Fruit fly (Drosophila melanogaster) whole organism, embryonic: ENCODE measurements around the gene Ids.

Experiments
- ATbp ChIP-seq: fragments of 200-800 bp; sonication (Bioruptor generic); optimal IDR thresholded peaks from 2 replicates; lab custom pipeline; 2017; ENCODE audit warnings: missing biosample characterization, mild to moderate bottlenecking, missing genetic modification characterization, missing genetic modification reagents
- Aef1 ChIP-seq: fragments of 200-800 bp; sonication (Bioruptor generic); IDR thresholded peaks from 3 replicates; pipeline ENCODE4 v1.3.6; 2022; ENCODE audit warnings: missing biosample characterization, missing genetic modification characterization
- Antp ChIP-seq: fragments of 200-800 bp; sonication (Bioruptor generic); optimal IDR thresholded peaks from 3 replicates; lab custom pipeline; 2016; ENCODE audit warnings: missing biosample characterization, missing genetic modification characterization
- Atf6 ChIP-seq: fragments of 200-800 bp; sonication (Bioruptor generic); IDR thresholded peaks from 2 replicates; pipeline ENCODE4 v1.3.6; 2022; ENCODE audit warnings: missing biosample characterization, missing genetic modification characterization
- Bgb ChIP-seq: fragments of 200-800 bp; sonication (Bioruptor generic); IDR thresholded peaks from 2 replicates; pipeline ENCODE4 v1.3.6; 2022; ENCODE audit warnings: missing biosample characterization, missing genetic modification characterization; ENCODE audit not compliant: partially characterized antibody
- Blimp-1 ChIP-seq: fragments of 200-800 bp; sonication (Bioruptor generic); optimal IDR thresholded peaks from 3 replicates; lab custom pipeline; 2018; ENCODE audit warnings: missing biosample characterization, missing genetic modification characterization, mild to moderate bottlenecking, moderate library complexity, missing genetic modification reagents
- BtbVII ChIP-seq: fragments of 200-800 bp; sonication (Bioruptor generic); optimal IDR thresholded peaks from 3 replicates; lab custom pipeline; 2017; ENCODE audit warnings: missing biosample characterization, mild to moderate bottlenecking, missing genetic modification characterization
- CG10959 ChIP-seq: fragments of 200-800 bp; sonication (Bioruptor generic); IDR thresholded peaks from 2 replicates; pipeline ENCODE4 v1.3.6; 2022; ENCODE audit warnings: missing biosample characterization, missing genetic modification characterization
- CG10979 ChIP-seq: fragments of 200-800 bp; sonication (Bioruptor generic); optimal IDR thresholded peaks from 2 replicates; lab custom pipeline; 2018; ENCODE audit warnings: missing biosample characterization, mild to moderate bottlenecking, missing genetic modification characterization, moderate library complexity
- CG12299 ChIP-seq: fragments of 200-800 bp; sonication (Bioruptor generic); optimal IDR thresholded peaks from 2 replicates; lab custom pipeline; 2018; ENCODE audit warnings: missing biosample characterization, mild to moderate bottlenecking, missing genetic modification characterization
- CG14014 ChIP-seq: fragments of 200-800 bp; sonication (Bioruptor generic); IDR thresholded peaks from 2 replicates; pipeline ENCODE4 v1.3.6; 2022; ENCODE audit warnings: missing biosample characterization, missing genetic modification characterization
- CG15269 ChIP-seq: fragments of 200-800 bp; sonication (Bioruptor generic); optimal IDR thresholded peaks from 2 replicates; lab custom pipeline; 2018; ENCODE audit warnings: missing biosample characterization, mild to moderate bottlenecking, missing genetic modification characterization, moderate library complexity
- CG17186 ChIP-seq: fragments of 200-800 bp; sonication (Bioruptor generic); optimal IDR thresholded peaks from 3 replicates; lab custom pipeline; 2017; ENCODE audit warnings: missing biosample characterization, missing genetic modification reagents, missing genetic modification characterization
- CG17385 ChIP-seq: fragments of 200-800 bp; sonication (Bioruptor generic); optimal IDR thresholded peaks from 3 replicates; lab custom pipeline; 2018; ENCODE audit warnings: missing biosample characterization, mild to moderate bottlenecking, missing genetic modification characterization
- CG2875 ChIP-seq: fragments of 200-800 bp; sonication (Bioruptor generic); optimal IDR thresholded peaks from 2 replicates; lab custom pipeline; 2017; ENCODE audit warnings: missing biosample characterization, mild to moderate bottlenecking, missing genetic modification characterization, missing genetic modification reagents
- CG2889 ChIP-seq: fragments of 200-800 bp; sonication (Bioruptor generic); IDR thresholded peaks from 3 replicates; pipeline ENCODE4 v1.3.6; 2022; ENCODE audit warnings: missing biosample characterization, missing genetic modification characterization
- CG3838 ChIP-seq: fragments of 200-800 bp; sonication (Bioruptor generic); optimal IDR thresholded peaks from 3 replicates; lab custom pipeline; 2016; ENCODE audit warnings: missing biosample characterization, missing genetic modification characterization
- CG4730 ChIP-seq: fragments of 200-800 bp; sonication (Bioruptor generic); IDR thresholded peaks from 2 replicates; pipeline ENCODE4 v1.3.6; 2022; ENCODE audit warnings: missing biosample characterization, missing genetic modification characterization
- CG4854 ChIP-seq: fragments of 200-800 bp; sonication (Bioruptor generic); optimal IDR thresholded peaks from 2 replicates; lab custom pipeline; 2016; ENCODE audit warnings: missing biosample characterization, missing genetic modification characterization, inconsistent platforms
- CG9215 ChIP-seq: fragments of 200-800 bp; sonication (Bioruptor generic); IDR thresholded peaks from 2 replicates; pipeline ENCODE4 v1.3.6; 2022; ENCODE audit warnings: missing biosample characterization, missing genetic modification characterization
- CoRest ChIP-seq: fragments of 200-800 bp; sonication (Bioruptor generic); optimal IDR thresholded peaks from 3 replicates; lab custom pipeline; 2018; ENCODE audit warnings: missing biosample characterization, mild to moderate bottlenecking, missing genetic modification characterization, moderate library complexity
- Dip3 ChIP-seq: fragments of 200-800 bp; sonication (Bioruptor generic); optimal IDR thresholded peaks from 3 replicates; lab custom pipeline; 2016; ENCODE audit warnings: missing biosample characterization, missing genetic modification characterization
- Fer3 ChIP-seq: fragments of 200-800 bp; sonication (Bioruptor generic); optimal IDR thresholded peaks from 2 replicates; lab custom pipeline; 2018; ENCODE audit warnings: missing biosample characterization, mild to moderate bottlenecking, missing genetic modification characterization, moderate library complexity
- Kr ChIP-seq: fragments of 200-800 bp; sonication (Bioruptor generic); optimal IDR thresholded peaks from 2 replicates; lab custom pipeline; 2017; ENCODE audit warnings: missing biosample characterization, mild to moderate bottlenecking, missing genetic modification characterization
- Lpt ChIP-seq: fragments of >200 bp; optimal IDR thresholded peaks from 2 replicates; lab custom pipeline; 2018; ENCODE audit warnings: missing biosample characterization, missing genetic modification characterization
- Nf-YA ChIP-seq: fragments of 200-800 bp; sonication (Bioruptor generic); IDR thresholded peaks from 2 replicates; pipeline ENCODE4 v1.3.6; 2022; ENCODE audit warnings: missing biosample characterization, missing genetic modification characterization
- NfI ChIP-seq: fragments of 200-800 bp; sonication (Bioruptor generic); optimal IDR thresholded peaks from 3 replicates; lab custom pipeline; 2018; ENCODE audit warnings: missing biosample characterization, mild to moderate bottlenecking, missing genetic modification characterization, moderate library complexity
- Ptx1 ChIP-seq: fragments of 200-800 bp; sonication (Bioruptor generic); IDR thresholded peaks from 2 replicates; pipeline ENCODE4 v1.3.6; 2022; ENCODE audit warnings: missing biosample characterization, missing genetic modification characterization
- ara ChIP-seq: fragments of 200-800 bp; sonication (Bioruptor generic); IDR thresholded peaks from 2 replicates; pipeline ENCODE4 v1.3.6; 2022; ENCODE audit warnings: missing biosample characterization, missing genetic modification characterization
- cg ChIP-seq: fragments of 200-800 bp; sonication (Bioruptor generic); optimal IDR thresholded peaks from 3 replicates; lab custom pipeline; 2019; ENCODE audit warnings: missing biosample characterization, mild to moderate bottlenecking, missing genetic modification characterization, moderate library complexity
- ftz-f1 ChIP-seq: fragments of 200-800 bp; sonication (Bioruptor generic); optimal IDR thresholded peaks from 2 replicates; lab custom pipeline; 2016; ENCODE audit warnings: missing biosample characterization, missing genetic modification characterization
- ind ChIP-seq: fragments of 200-800 bp; sonication (Bioruptor generic); optimal IDR thresholded peaks from 3 replicates; lab custom pipeline; 2016; ENCODE audit warnings: missing biosample characterization, missing genetic modification characterization
- jumu ChIP-seq: fragments of 200-800 bp; sonication (Bioruptor generic); optimal IDR thresholded peaks from 3 replicates; lab custom pipeline; 2016; ENCODE audit warnings: missing biosample characterization, missing genetic modification characterization
- lov ChIP-seq, 2 experiments: fragments of 200-800 bp in 1 of 2; fragments of >200 bp in 1 of 2; sonication (Bioruptor generic) in 1 of 2; IDR thresholded peaks in 1 of 2; optimal IDR thresholded peaks in 1 of 2; 2 replicates in 1 of 2; 3 replicates in 1 of 2; pipeline versions ENCODE4 v1.3.6 to Lab custom; 2017 to 2022; ENCODE audit warnings: missing biosample characterization in 1 of 2, missing genetic modification characterization in 1 of 2
- luna ChIP-seq: fragments of 200-800 bp; sonication (Bioruptor generic); optimal IDR thresholded peaks from 2 replicates; lab custom pipeline; 2016; ENCODE audit warnings: missing biosample characterization, missing genetic modification characterization
- mam ChIP-seq: fragments of 200-800 bp; sonication (Bioruptor generic); optimal IDR thresholded peaks from 3 replicates; lab custom pipeline; 2016; ENCODE audit warnings: missing biosample characterization, missing genetic modification characterization
- peb ChIP-seq: fragments of 200-800 bp; sonication (Bioruptor generic); IDR thresholded peaks from 2 replicates; pipeline ENCODE4 v1.3.6; 2022; ENCODE audit warnings: missing biosample characterization, missing genetic modification characterization
- pho ChIP-seq: fragments of 200-800 bp; sonication (Bioruptor generic); optimal IDR thresholded peaks from 2 replicates; lab custom pipeline; 2016; ENCODE audit warnings: missing biosample characterization, missing genetic modification characterization
- rib ChIP-seq: fragments of 200-800 bp; sonication (Bioruptor generic); IDR thresholded peaks from 2 replicates; pipeline ENCODE4 v1.3.6; 2022; ENCODE audit warnings: missing biosample characterization, missing genetic modification characterization
- sc ChIP-seq, 3 experiments: fragments of >200 bp in 2 of 3; fragments of 200-800 bp in 1 of 3; sonication (Bioruptor generic) in 1 of 3; optimal IDR thresholded peaks; 2 replicates in 2 of 3; 3 replicates in 1 of 3; lab custom pipeline; 2017; ENCODE audit warnings: mild to moderate bottlenecking in 1 of 3, missing biosample characterization in 1 of 3, missing genetic modification characterization in 1 of 3, missing genetic modification reagents in 1 of 3
- scrt ChIP-seq: fragments of 200-800 bp; sonication (Bioruptor generic); optimal IDR thresholded peaks from 2 replicates; lab custom pipeline; 2018; ENCODE audit warnings: missing biosample characterization, mild to moderate bottlenecking, missing genetic modification characterization, moderate library complexity
- shn ChIP-seq: fragments of 200-800 bp; sonication (Bioruptor generic); optimal IDR thresholded peaks from 3 replicates; lab custom pipeline; 2016; ENCODE audit warnings: missing biosample characterization, missing genetic modification characterization
- sisA ChIP-seq: fragments of 200-800 bp; sonication (Bioruptor generic); IDR thresholded peaks from 2 replicates; pipeline ENCODE4 v1.3.6; 2022; ENCODE audit warnings: missing biosample characterization, missing genetic modification characterization
- so ChIP-seq: fragments of 200-800 bp; sonication (Bioruptor generic); IDR thresholded peaks from 3 replicates; pipeline ENCODE4 v1.3.6; 2022; ENCODE audit warnings: missing biosample characterization, missing genetic modification characterization
- ssp ChIP-seq: fragments of 200-800 bp; sonication (Bioruptor generic); IDR thresholded peaks from 2 replicates; pipeline ENCODE4 v1.3.6; 2022; ENCODE audit warnings: missing biosample characterization, missing genetic modification characterization
- sug ChIP-seq: fragments of 200-800 bp; optimal IDR thresholded peaks from 2 replicates; lab custom pipeline; 2019; ENCODE audit warnings: missing biosample characterization, mild to moderate bottlenecking, missing genetic modification characterization, moderate library complexity
- tgo ChIP-seq: fragments of 200-800 bp; sonication (Bioruptor generic); IDR thresholded peaks from 3 replicates; pipeline ENCODE4 v1.3.6; 2022; ENCODE audit warnings: missing biosample characterization, missing genetic modification characterization
- twi ChIP-seq: fragments of 200-800 bp; optimal IDR thresholded peaks from 2 replicates; lab custom pipeline; 2019; ENCODE audit warnings: missing biosample characterization, mild to moderate bottlenecking, missing genetic modification characterization, moderate library complexity
- vnd ChIP-seq: fragments of 200-800 bp; sonication (Bioruptor generic); IDR thresholded peaks from 3 replicates; pipeline ENCODE4 v1.3.6; 2022; ENCODE audit warnings: missing biosample characterization, missing genetic modification characterization; ENCODE audit not compliant: partially characterized antibody
- wek ChIP-seq: fragments of 200-800 bp; sonication (Bioruptor generic); optimal IDR thresholded peaks from 3 replicates; lab custom pipeline; 2018; ENCODE audit warnings: missing biosample characterization, mild to moderate bottlenecking, missing genetic modification characterization, moderate library complexity

Ids gene

dm6 chr3L:3377965-3378292, at the start of gene Ids (continued):
- TF ChIP-seq Antp: no peak
- peak; percentile 70 for TF ChIP-seq BtbVII (GFP tag; lab: Kevin White, UChicago)
- no peak for TF ChIP-seq CG17186 (GFP tag; lab: Kevin White, UChicago)
- peak; percentile 56 for TF ChIP-seq ind
- TF ChIP-seq jumu (GFP tag; lab: Kevin White, UChicago): no peak
- peak; percentile 67 for TF ChIP-seq sisA (GFP tag; lab: Robert Waterston, UW)
- TF ChIP-seq Blimp-1 (GFP tag; lab: Kevin White, UChicago): peak; percentile 65
- no peak for TF ChIP-seq lov (optimal IDR thresholded peaks at IDR 0.05; lab: Kevin White, UChicago)
- peak; percentile 72; the same call in 1 of the 3 replicates for TF ChIP-seq lov (GFP tag; IDR thresholded peaks at IDR 0.05; lab: Robert Waterston, UW)
- no peak for TF ChIP-seq Lpt (GFP tag; lab: Kevin White, UChicago)
- TF ChIP-seq Aef1 (GFP tag; lab: Robert Waterston, UW): peak; percentile 73; the same call in 2 of the 3 replicates
- peak; percentile 72 for TF ChIP-seq CG17385 (GFP tag; lab: Kevin White, UChicago)
- peak; percentile 84 for TF ChIP-seq ara (GFP tag; lab: Robert Waterston, UW)
- peak; percentile 75 for TF ChIP-seq CG14014 (GFP tag; lab: Robert Waterston, UW)
- TF ChIP-seq CG4854: no peak
- TF ChIP-seq luna (GFP tag; lab: Kevin White, UChicago): no peak
- peak; percentile 79; the same call in 2 of the 3 replicates for TF ChIP-seq so (GFP tag; lab: Robert Waterston, UW)
- TF ChIP-seq CG12299 (tag; lab: Kevin White, UChicago): no peak
- no peak for TF ChIP-seq CG15269 (tag; lab: Kevin White, UChicago)
- TF ChIP-seq twi: no peak
- TF ChIP-seq Nf-YA (GFP tag; lab: Robert Waterston, UW): peak; percentile 52; the same call in 1 of the 2 replicates
- TF ChIP-seq Fer3 (tag; lab: Kevin White, UChicago): peak; percentile 68
- peak; percentile 81; the same call in 2 of the 3 replicates for TF ChIP-seq tgo (GFP tag; lab: Robert Waterston, UW)
- no peak for TF ChIP-seq sc (optimal IDR thresholded peaks at IDR 0.05; lab: Kevin White, UChicago)
- TF ChIP-seq sc (GFP tag; optimal IDR thresholded peaks at IDR 0.05; lab: Kevin White, UChicago): no peak
- no peak for TF ChIP-seq shn (GFP tag; lab: Kevin White, UChicago)
- TF ChIP-seq ssp: 0 out of 2 replicates have a peak, but pooled peaks have one; percentile 26
- peak; percentile 30 for TF ChIP-seq CG2875 (GFP tag; lab: Kevin White, UChicago)
- no peak for TF ChIP-seq ftz-f1 (GFP tag; lab: Kevin White, UChicago)
- peak; percentile 39 for TF ChIP-seq mam (GFP tag; lab: Kevin White, UChicago)
- TF ChIP-seq ATbp: peak; percentile 24
- peak; percentile 85 for TF ChIP-seq Atf6
- TF ChIP-seq scrt (GFP tag; lab: Kevin White, UChicago): peak; percentile 42
- TF ChIP-seq sug (tag; lab: Kevin White, UChicago): peak; percentile 5
- TF ChIP-seq Ptx1 (GFP tag; lab: Robert Waterston, UW): peak; percentile 84
- TF ChIP-seq CG4730 (GFP tag; lab: Robert Waterston, UW): peak; percentile 72
- peak; percentile 61 for TF ChIP-seq NfI (GFP tag; lab: Kevin White, UChicago)
- peak; percentile 29 for TF ChIP-seq Dip3
- peak; percentile 38 for TF ChIP-seq CG9215 (GFP tag; lab: Robert Waterston, UW)
- TF ChIP-seq vnd (GFP tag; lab: Robert Waterston, UW): no peak
- TF ChIP-seq Bgb (GFP tag; lab: Robert Waterston, UW): no peak
- TF ChIP-seq CG10959: no peak
- no peak for TF ChIP-seq rib (GFP tag; lab: Robert Waterston, UW)
- TF ChIP-seq CoRest: peak; percentile 61
- peak; percentile 44 for TF ChIP-seq pho (GFP tag; lab: Kevin White, UChicago)
- no peak for TF ChIP-seq Kr (GFP tag; lab: Kevin White, UChicago)
- no peak for TF ChIP-seq wek (GFP tag; lab: Kevin White, UChicago)
- no peak for TF ChIP-seq cg
- 0 out of 3 replicates have a peak, but pooled peaks have one; percentile 55 for TF ChIP-seq CG2889 (GFP tag; lab: Robert Waterston, UW)
- TF ChIP-seq CG10979 (tag; lab: Kevin White, UChicago): peak; percentile 63
- TF ChIP-seq CG3838 (GFP tag; lab: Kevin White, UChicago): no peak
- TF ChIP-seq peb (GFP tag; lab: Robert Waterston, UW): peak; percentile 35; the same call in 1 of the 2 replicates
